Worm (Caenorhabditis elegans) whole organism, L4 larva: ENCODE measurements around the gene Y60A3A.16.

Experiments used
- fkh-10 ChIP-seq: fragments of 150-350 bp; optimal IDR thresholded peaks from 2 replicates; lab custom pipeline; 2014; ENCODE audit warnings: missing biosample characterization, missing genetic modification reagents, missing genetic modification characterization
- lin-13 ChIP-seq: fragments of 150-350 bp; optimal IDR thresholded peaks from 2 replicates; lab custom pipeline; 2014; ENCODE audit warnings: missing biosample characterization, missing genetic modification reagents, missing genetic modification characterization
- nhr-10 ChIP-seq: fragments of 150-350 bp; optimal IDR thresholded peaks from 2 replicates; lab custom pipeline; 2014; ENCODE audit warnings: missing biosample characterization, missing genetic modification characterization
- ztf-11 ChIP-seq: fragments of 150-350 bp; optimal IDR thresholded peaks from 2 replicates; lab custom pipeline; 2014; ENCODE audit warnings: missing biosample characterization, missing genetic modification characterization

ce11 chrV:19954491-19954890 lies 32.0 kb upstream of the Y60A3A.16 start:
- no peak for TF ChIP-seq fkh-10 (GFP tag; lab: Kevin White, UChicago)
- no peak for TF ChIP-seq nhr-10
- TF ChIP-seq ztf-11 (tag; lab: Kevin White, UChicago) = no peak
- TF ChIP-seq lin-13 (GFP tag; lab: Kevin White, UChicago) = no peak
